Fruit fly (Drosophila melanogaster): ENCODE data around the gene CG13731.
A peak's percentile ranks its signal among the peaks of the same experiment; 100 is the strongest.

CG13731 gene

DNA sequence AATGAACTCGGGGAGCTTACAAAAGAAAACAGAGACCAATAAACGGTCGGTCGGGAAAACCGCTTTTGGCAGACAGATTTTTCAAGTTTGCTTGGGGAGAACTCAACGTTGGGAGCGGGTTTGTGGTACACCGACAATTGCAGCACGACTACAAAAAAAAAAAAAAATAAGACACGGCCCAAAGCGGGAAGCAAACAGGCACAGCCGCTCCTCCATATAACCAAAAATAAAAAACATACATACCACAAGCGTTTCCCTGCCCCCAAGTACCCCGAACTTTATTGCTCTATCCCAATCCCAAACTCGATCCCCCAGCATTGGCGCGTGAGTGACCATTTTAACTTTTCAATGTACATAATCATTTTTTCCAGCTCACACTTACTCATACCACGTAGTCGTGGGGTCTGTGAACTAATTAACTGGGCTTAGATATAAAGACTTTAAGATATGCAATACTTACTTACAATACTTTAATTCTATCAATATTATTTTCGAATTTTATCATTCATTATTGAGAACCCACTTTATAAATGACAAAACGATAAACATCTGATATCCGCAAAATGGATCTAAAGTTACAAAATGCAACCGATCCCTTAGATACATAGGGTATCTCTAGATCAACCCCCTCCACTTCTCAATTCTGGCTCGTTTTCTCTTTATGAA lies 13.7 kb downstream of the CG13731 start (continued):
- TF ChIP-seq CG8388 (GFP tag; optimal IDR thresholded peaks at IDR 0.05) (peak; percentile 5), fd64A (GFP tag; optimal IDR thresholded peaks at IDR 0.05) (no peak), row (GFP tag; IDR thresholded peaks at IDR 0.05) (peak; percentile 41; the same call in 2 of the 3 replicates), amos (GFP tag; IDR thresholded peaks at IDR 0.05; ENCODE audit: partially characterized antibody) (no peak), CG1647 (GFP tag; optimal IDR thresholded peaks at IDR 0.05) (no peak), CG7745 (tag; optimal IDR thresholded peaks at IDR 0.05) (no peak), gsb-n (tag; optimal IDR thresholded peaks at IDR 0.05) (no peak), eyg (GFP tag; optimal IDR thresholded peaks at IDR 0.05) (no peak), Neu2 (GFP tag; optimal IDR thresholded peaks at IDR 0.05; ENCODE audit: borderline replicate concordance) (no peak), CG7963 (GFP tag; IDR thresholded peaks at IDR 0.05; ENCODE audit: partially characterized antibody) (no peak), CG1832 (GFP tag; optimal IDR thresholded peaks at IDR 0.05) (no peak), CG30431 (GFP tag; optimal IDR thresholded peaks at IDR 0.05) (no peak), HLHmδ (GFP tag; optimal IDR thresholded peaks at IDR 0.05) (no peak), Xrp1 (GFP tag; IDR thresholded peaks at IDR 0.05) (0 out of 2 replicates have a peak, but pooled peaks have one; percentile 13), CG6689 (GFP tag; IDR thresholded peaks at IDR 0.05) (no peak), lmd (GFP tag; IDR thresholded peaks at IDR 0.05) (no peak), CG11398 (GFP tag; optimal IDR thresholded peaks at IDR 0.05) (no peak), mam (GFP tag; optimal IDR thresholded peaks at IDR 0.05) (no peak), al (GFP tag; IDR thresholded peaks at IDR 0.05) (no peak), sens (GFP tag) (no peak), lab (GFP tag; optimal IDR thresholded peaks at IDR 0.05) (no peak), Dref (GFP tag; IDR thresholded peaks at IDR 0.05) (no peak), grau (tag; optimal IDR thresholded peaks at IDR 0.05) (no peak)

- TF ChIP-seq crc (GFP tag; optimal IDR thresholded peaks at IDR 0.05) (no peak), Nf-YB (GFP tag; optimal IDR thresholded peaks at IDR 0.05) (peak; percentile 41), Awh (GFP tag; IDR thresholded peaks at IDR 0.05) (peak; percentile 72; the same call in 1 of the 2 replicates), CG10209 (GFP tag; optimal IDR thresholded peaks at IDR 0.05) (no peak), seq (GFP tag; IDR thresholded peaks at IDR 0.05) (peak; percentile 50; the same call in 1 of the 2 replicates), CG2129 (GFP tag; IDR thresholded peaks at IDR 0.05; ENCODE audit: partially characterized antibody) (no peak), gsb-n (tag; optimal IDR thresholded peaks at IDR 0.05) (peak; percentile 51), kni (GFP tag; optimal IDR thresholded peaks at IDR 0.05) (peak; percentile 47), zen (tag; optimal IDR thresholded peaks at IDR 0.05) (peak; percentile 69), CG1832 (GFP tag; optimal IDR thresholded peaks at IDR 0.05) (peak; percentile 68), CG14050 (GFP tag; IDR thresholded peaks at IDR 0.05) (no peak), nerfin-1 (tag; optimal IDR thresholded peaks at IDR 0.05) (peak; percentile 89), gcm (GFP tag; optimal IDR thresholded peaks at IDR 0.05) (peak; percentile 61), oc (tag; optimal IDR thresholded peaks at IDR 0.05) (peak; percentile 25), CG8924 (tag; optimal IDR thresholded peaks at IDR 0.05) (peak; percentile 26), fd64A (GFP tag; optimal IDR thresholded peaks at IDR 0.05) (no peak), pros (GFP tag; optimal IDR thresholded peaks at IDR 0.05) (peak; percentile 91), Kr (GFP tag; optimal IDR thresholded peaks at IDR 0.05) (peak; percentile 76), crol (GFP tag; IDR thresholded peaks at IDR 0.05) (peak; percentile 77), sd (tag; optimal IDR thresholded peaks at IDR 0.05) (peak; percentile 28)
Observed at dm6 chr3L:17366936-17367335, 21.8 kb downstream of the CG13731 start.
